Worm (Caenorhabditis elegans): Measurements from ENCODE around the gene uev-2.

uev-2 gene

ce11 chrIII:5570814-5571443, 12.0 kb upstream of the uev-2 start:
- TF ChIP-seq unc-39 (tag; optimal IDR thresholded peaks at IDR 0.05) (no peak), blmp-1 (tag; optimal IDR thresholded peaks at IDR 0.05) (no peak), nhr-237 (tag; optimal IDR thresholded peaks at IDR 0.05) (no peak), drap-1 (GFP tag; optimal IDR thresholded peaks at IDR 0.05) (no peak), hlh-1 (tag; optimal IDR thresholded peaks at IDR 0.05) (no peak), elt-3 (tag; optimal IDR thresholded peaks at IDR 0.05) (no peak), mab-5 (tag; optimal IDR thresholded peaks at IDR 0.05) (no peak), snpc-4 (tag; optimal IDR thresholded peaks at IDR 0.05) (no peak), mls-2 (tag; optimal IDR thresholded peaks at IDR 0.05) (no peak), elt-1 (tag; optimal IDR thresholded peaks at IDR 0.05; ENCODE audit: borderline replicate concordance, insufficient read depth) (no peak), lin-32 (GFP tag; optimal IDR thresholded peaks at IDR 0.05) (no peak), zip-8 (tag; optimal IDR thresholded peaks at IDR 0.05) (no peak), M03D4.4 (tag; optimal IDR thresholded peaks at IDR 0.05) (no peak), lsy-2 (tag; optimal IDR thresholded peaks at IDR 0.05) (no peak)

- TF ChIP-seq ztf-11 (tag; optimal IDR thresholded peaks at IDR 0.05), result no peak
- peak; percentile 30 for TF ChIP-seq unc-120 (tag; optimal IDR thresholded peaks at IDR 0.05; ENCODE audit: poor library complexity, severe bottlenecking)
Observed at ce11 chrIII:5572806-5573205, 10.1 kb upstream of the uev-2 start.

ce11 chrIII:5573694-5574093, 9.2 kb upstream of the uev-2 start, which contains the start of gene molo-1:
Gene molo-1 (plus strand): TSS chrIII:5573994.
- TF ChIP-seq pha-4 (tag; optimal IDR thresholded peaks at IDR 0.05) (no peak), unc-120 (tag; optimal IDR thresholded peaks at IDR 0.05; ENCODE audit: poor library complexity, severe bottlenecking) (no peak), bed-3 (GFP tag; optimal IDR thresholded peaks at IDR 0.05) (no peak), M03D4.4 (tag; optimal IDR thresholded peaks at IDR 0.05) (no peak), ham-2 (GFP tag; optimal IDR thresholded peaks at IDR 0.05) (no peak), elt-1 (tag; optimal IDR thresholded peaks at IDR 0.05; ENCODE audit: borderline replicate concordance, insufficient read depth) (no peak), ztf-11 (tag; optimal IDR thresholded peaks at IDR 0.05) (no peak), ceh-43 (GFP tag; optimal IDR thresholded peaks at IDR 0.05) (no peak), zip-8 (tag; optimal IDR thresholded peaks at IDR 0.05) (no peak), mab-5 (tag; optimal IDR thresholded peaks at IDR 0.05) (no peak), snpc-4 (tag; optimal IDR thresholded peaks at IDR 0.05) (no peak), hlh-1 (tag; optimal IDR thresholded peaks at IDR 0.05) (no peak), drap-1 (GFP tag; optimal IDR thresholded peaks at IDR 0.05) (no peak), flh-1 (GFP tag; optimal IDR thresholded peaks at IDR 0.05) (no peak), lin-13 (tag; optimal IDR thresholded peaks at IDR 0.05) (no peak), elt-3 (tag; optimal IDR thresholded peaks at IDR 0.05) (no peak), nhr-237 (tag; optimal IDR thresholded peaks at IDR 0.05) (no peak)

ce11 chrIII:5581049-5581448, 1.9 kb upstream of the uev-2 start, which contains the start of gene F56D2.5:
Gene F56D2.5 (minus strand): TSS chrIII:5581419.
- TF ChIP-seq mep-1 (tag; optimal IDR thresholded peaks at IDR 0.05) (no peak), flh-1 (GFP tag; optimal IDR thresholded peaks at IDR 0.05) (no peak), zip-8 (tag; optimal IDR thresholded peaks at IDR 0.05) (no peak)

- TF ChIP-seq lin-32 (GFP tag; optimal IDR thresholded peaks at IDR 0.05) (no peak), cnd-1 (tag; optimal IDR thresholded peaks at IDR 0.05) (peak; percentile 5), nhr-28 (tag; optimal IDR thresholded peaks at IDR 0.05) (no peak), nhr-2 (tag; optimal IDR thresholded peaks at IDR 0.05) (no peak), ceh-39 (tag; optimal IDR thresholded peaks at IDR 0.05) (no peak), tbx-8 (GFP tag; optimal IDR thresholded peaks at IDR 0.05) (no peak), elt-3 (tag; optimal IDR thresholded peaks at IDR 0.05) (no peak)
Observed at ce11 chrIII:5584647-5585046, 1.7 kb downstream of the uev-2 start, which contains the start of gene F56D2.3. Gene F56D2.3 (plus strand): TSS chrIII:5584947.

ce11 chrIII:5585711-5586110, 2.8 kb downstream of the uev-2 start:
- no peak for TF ChIP-seq nhr-28 (tag; optimal IDR thresholded peaks at IDR 0.05)

Measured in whole organism, mixed stage, embryonic.